Worm (Caenorhabditis elegans) whole organism, late embryonic: ENCODE measurements around the gene C15H11.10.

Experiments used
- C08G9.2 ChIP-seq: sonication (generic microtip); optimal IDR thresholded peaks from 2 replicates; lab custom pipeline; 2016; ENCODE audit warnings: mild to moderate bottlenecking, missing genetic modification characterization, moderate library complexity, missing compliant biosample characterization
- K02D7.2 ChIP-seq: sonication (generic microtip); optimal IDR thresholded peaks from 2 replicates; lab custom pipeline; 2017; ENCODE audit warnings: mild to moderate bottlenecking, missing genetic modification characterization, missing compliant biosample characterization
- K09A11.1 ChIP-seq: sonication (generic microtip); optimal IDR thresholded peaks from 2 replicates; lab custom pipeline; 2017; ENCODE audit warnings: antibody characterized with exemption, mild to moderate bottlenecking, missing genetic modification characterization, missing compliant biosample characterization; ENCODE audit not compliant: insufficient read depth
- Y22D7AL.16 ChIP-seq: sonication (generic microtip); optimal IDR thresholded peaks from 2 replicates; lab custom pipeline; 2016; ENCODE audit warnings: missing genetic modification characterization, missing compliant biosample characterization
- ahr-1 ChIP-seq: sonication (generic microtip); optimal IDR thresholded peaks from 2 replicates; lab custom pipeline; 2016; ENCODE audit warnings: missing genetic modification characterization, missing compliant biosample characterization
- ama-1 ChIP-seq: fragments of 150-350 bp; optimal IDR thresholded peaks from 2 replicates; lab custom pipeline; 2014
- ceh-19 ChIP-seq: fragments of 200-800 bp; sonication (Bioruptor generic); optimal IDR thresholded peaks from 2 replicates; lab custom pipeline; 2018; ENCODE audit warnings: mild to moderate bottlenecking, missing genetic modification characterization, missing compliant biosample characterization
- ceh-2 ChIP-seq: sonication (generic microtip); optimal IDR thresholded peaks from 2 replicates; lab custom pipeline; 2016; ENCODE audit warnings: missing genotype, missing genetic modification characterization, missing compliant biosample characterization
- ceh-22 ChIP-seq: sonication (generic microtip); optimal IDR thresholded peaks from 2 replicates; lab custom pipeline; 2017; ENCODE audit warnings: missing biosample characterization, missing genetic modification characterization
- ceh-24 ChIP-seq: sonication (generic microtip); optimal IDR thresholded peaks from 2 replicates; lab custom pipeline; 2016; ENCODE audit warnings: mild to moderate bottlenecking, missing genetic modification characterization, missing compliant biosample characterization
- ceh-34 ChIP-seq: sonication (generic microtip); optimal IDR thresholded peaks from 2 replicates; lab custom pipeline; 2016; ENCODE audit warnings: mild to moderate bottlenecking, missing genetic modification characterization, missing compliant biosample characterization
- ceh-45 ChIP-seq: fragments of 200-800 bp; sonication (Bioruptor generic); IDR thresholded peaks from 2 replicates; pipeline ENCODE4 v1.3.6; 2022; ENCODE audit warnings: missing genetic modification reagents, missing genetic modification characterization, missing compliant biosample characterization
- ceh-6 ChIP-seq: fragments of 200-800 bp; sonication (Bioruptor generic); optimal IDR thresholded peaks from 2 replicates; lab custom pipeline; 2018; ENCODE audit warnings: mild to moderate bottlenecking, missing genetic modification characterization, missing compliant biosample characterization
- che-1 ChIP-seq: sonication (generic microtip); optimal IDR thresholded peaks from 2 replicates; lab custom pipeline; 2016; ENCODE audit warnings: mild to moderate bottlenecking, missing genetic modification characterization, missing compliant biosample characterization
- dve-1 ChIP-seq: sonication (generic microtip); optimal IDR thresholded peaks from 2 replicates; lab custom pipeline; 2017; ENCODE audit warnings: antibody characterized with exemption, mild to moderate bottlenecking, missing genetic modification characterization, missing compliant biosample characterization
- elt-2 ChIP-seq: sonication (generic microtip); optimal IDR thresholded peaks from 2 replicates; lab custom pipeline; 2016; ENCODE audit warnings: missing genetic modification reagents, missing genetic modification characterization, missing compliant biosample characterization
- elt-4 ChIP-seq: sonication (generic microtip); optimal IDR thresholded peaks from 2 replicates; lab custom pipeline; 2016; ENCODE audit warnings: missing genetic modification characterization, missing compliant biosample characterization
- ets-4 ChIP-seq: sonication (generic microtip); optimal IDR thresholded peaks from 2 replicates; lab custom pipeline; 2016; ENCODE audit warnings: missing genetic modification characterization, missing compliant biosample characterization
- eyg-1 ChIP-seq: sonication (generic microtip); optimal IDR thresholded peaks from 2 replicates; lab custom pipeline; 2016; ENCODE audit warnings: missing genotype, missing genetic modification characterization, missing compliant biosample characterization
- fax-1 ChIP-seq: sonication (generic microtip); optimal IDR thresholded peaks from 2 replicates; lab custom pipeline; 2016; ENCODE audit warnings: missing genotype, missing genetic modification characterization, missing compliant biosample characterization
- fkh-10 ChIP-seq: fragments of 150-350 bp; optimal IDR thresholded peaks from 2 replicates; lab custom pipeline; 2014; ENCODE audit warnings: missing biosample characterization, missing genetic modification reagents, missing genetic modification characterization
- fkh-6 ChIP-seq: sonication (generic microtip); optimal IDR thresholded peaks from 2 replicates; lab custom pipeline; 2016; ENCODE audit warnings: missing genetic modification characterization, missing compliant biosample characterization
- gmeb-2 ChIP-seq: sonication (generic microtip); optimal IDR thresholded peaks from 2 replicates; lab custom pipeline; 2016; ENCODE audit warnings: missing genetic modification characterization, inconsistent platforms, missing compliant biosample characterization
- hlh-6 ChIP-seq: sonication (generic microtip); optimal IDR thresholded peaks from 2 replicates; lab custom pipeline; 2016; ENCODE audit warnings: missing genotype, missing genetic modification characterization, missing compliant biosample characterization
- hlh-8 ChIP-seq: sonication (generic microtip); optimal IDR thresholded peaks from 2 replicates; lab custom pipeline; 2016; ENCODE audit warnings: missing genotype, missing genetic modification characterization, missing compliant biosample characterization
- lim-6 ChIP-seq: sonication (generic microtip); optimal IDR thresholded peaks from 2 replicates; lab custom pipeline; 2016; ENCODE audit warnings: missing genetic modification characterization, missing compliant biosample characterization
- lin-11 ChIP-seq: fragments of 200-800 bp; sonication (Bioruptor generic); optimal IDR thresholded peaks from 2 replicates; lab custom pipeline; 2018; ENCODE audit warnings: mild to moderate bottlenecking, missing genetic modification characterization, missing compliant biosample characterization
- madf-2 ChIP-seq: sonication (generic microtip); optimal IDR thresholded peaks from 2 replicates; lab custom pipeline; 2017; ENCODE audit warnings: missing genetic modification characterization, missing compliant biosample characterization
- nfya-1 ChIP-seq: sonication (generic microtip); optimal IDR thresholded peaks from 2 replicates; lab custom pipeline; 2017; ENCODE audit warnings: missing genetic modification characterization, mild to moderate bottlenecking, missing compliant biosample characterization, antibody characterized with exemption, moderate library complexity
- nhr-232 ChIP-seq: sonication (generic microtip); optimal IDR thresholded peaks from 2 replicates; lab custom pipeline; 2016; ENCODE audit warnings: missing genetic modification characterization, missing compliant biosample characterization
- odd-2 ChIP-seq: sonication (generic microtip); optimal IDR thresholded peaks from 2 replicates; lab custom pipeline; 2017; ENCODE audit warnings: antibody characterized with exemption, mild to moderate bottlenecking, missing genetic modification characterization, missing compliant biosample characterization
- pag-3 ChIP-seq: sonication (generic microtip); optimal IDR thresholded peaks from 2 replicates; lab custom pipeline; 2016; ENCODE audit warnings: missing compliant biosample characterization, missing genetic modification characterization, borderline replicate concordance
- pat-9 ChIP-seq: fragments of 200-800 bp; sonication (Bioruptor generic); optimal IDR thresholded peaks from 2 replicates; lab custom pipeline; 2018; ENCODE audit warnings: mild to moderate bottlenecking, missing genetic modification characterization, moderate library complexity, missing compliant biosample characterization
- pha-4 ChIP-seq: fragments of 150-350 bp; optimal IDR thresholded peaks from 2 replicates; lab custom pipeline; 2018; ENCODE audit warnings: missing biosample characterization, missing genetic modification reagents, missing genetic modification characterization
- pqm-1 ChIP-seq: sonication (generic microtip); optimal IDR thresholded peaks from 2 replicates; lab custom pipeline; 2016; ENCODE audit warnings: missing genetic modification characterization, missing compliant biosample characterization
- ref-2 ChIP-seq: sonication (generic microtip); optimal IDR thresholded peaks from 2 replicates; lab custom pipeline; 2016; ENCODE audit warnings: missing genetic modification characterization, missing compliant biosample characterization
- sdc-2 ChIP-seq: sonication (generic microtip); optimal IDR thresholded peaks from 2 replicates; lab custom pipeline; 2016; ENCODE audit warnings: missing genotype, missing genetic modification characterization, missing compliant biosample characterization
- sox-4 ChIP-seq: sonication (generic microtip); optimal IDR thresholded peaks from 2 replicates; lab custom pipeline; 2017; ENCODE audit warnings: mild to moderate bottlenecking, missing genetic modification characterization, inconsistent platforms, missing compliant biosample characterization
- syd-9 ChIP-seq: sonication (generic microtip); optimal IDR thresholded peaks from 2 replicates; lab custom pipeline; 2016; ENCODE audit warnings: mild to moderate bottlenecking, missing genetic modification characterization, moderate library complexity, missing compliant biosample characterization
- tbx-7 ChIP-seq: sonication (generic microtip); optimal IDR thresholded peaks from 2 replicates; lab custom pipeline; 2016; ENCODE audit warnings: missing genotype, missing genetic modification characterization, missing compliant biosample characterization
- ttx-3 ChIP-seq: sonication (generic microtip); optimal IDR thresholded peaks from 2 replicates; lab custom pipeline; 2016; ENCODE audit warnings: missing genetic modification reagents, missing genetic modification characterization, missing compliant biosample characterization
- unc-42 ChIP-seq: sonication (generic microtip); optimal IDR thresholded peaks from 2 replicates; lab custom pipeline; 2016; ENCODE audit warnings: missing genotype, missing genetic modification characterization, missing compliant biosample characterization
- unc-86 ChIP-seq: sonication (generic microtip); optimal IDR thresholded peaks from 2 replicates; lab custom pipeline; 2016; ENCODE audit warnings: missing genetic modification characterization, missing compliant biosample characterization
- zip-5 ChIP-seq: sonication (generic microtip); optimal IDR thresholded peaks from 2 replicates; lab custom pipeline; 2016; ENCODE audit warnings: missing genetic modification characterization, missing compliant biosample characterization
- ztf-16 ChIP-seq: sonication (generic microtip); optimal IDR thresholded peaks from 2 replicates; lab custom pipeline; 2017; ENCODE audit warnings: missing genetic modification characterization, missing compliant biosample characterization

C15H11.10 gene

ce11 chrV:14419855-14420254, 27.9 kb downstream of the C15H11.10 start:
- TF ChIP-seq ceh-19 (no peak), K09A11.1 (tag; lab: Kevin White, UChicago) (no peak), odd-2 (tag; lab: Kevin White, UChicago) (no peak), sox-4 (tag; lab: Kevin White, UChicago) (no peak), pag-3 (tag; lab: Kevin White, UChicago) (no peak), unc-86 (tag; lab: Kevin White, UChicago) (no peak)

- TF ChIP-seq hlh-6 (no peak), ceh-2 (tag; lab: Kevin White, UChicago) (no peak), ahr-1 (no peak), ztf-16 (tag; lab: Kevin White, UChicago) (no peak), elt-2 (tag; lab: Kevin White, UChicago) (no peak)
These were observed 29.4 kb downstream of the C15H11.10 start, which contains the start of gene dhs-22 for ce11 chrV:14421325-14421724. TSS of gene dhs-22 (minus strand) at chrV:14421440.

- no peak for TF ChIP-seq eyg-1
- TF ChIP-seq ceh-24 (tag; lab: Kevin White, UChicago), result no peak
- TF ChIP-seq pha-4, result no peak
- no peak for TF ChIP-seq fkh-6 (tag; lab: Kevin White, UChicago)
- no peak for TF ChIP-seq ref-2
- no peak for TF ChIP-seq fkh-10 (GFP tag; lab: Kevin White, UChicago)
- TF ChIP-seq ets-4 (tag; lab: Kevin White, UChicago), result no peak
- TF ChIP-seq ceh-45 (GFP tag; lab: Robert Waterston, UW), result no peak
- TF ChIP-seq ttx-3 (tag; lab: Kevin White, UChicago), result no peak
- TF ChIP-seq K02D7.2 (tag; lab: Kevin White, UChicago), result no peak
- no peak for TF ChIP-seq sdc-2 (tag; lab: Kevin White, UChicago)
- no peak for TF ChIP-seq unc-42 (tag; lab: Kevin White, UChicago)
- TF ChIP-seq ceh-6 (GFP tag; lab: Kevin White, UChicago), result no peak
- TF ChIP-seq K09A11.1 (tag; lab: Kevin White, UChicago), result no peak
- no peak for TF ChIP-seq gmeb-2 (tag; lab: Kevin White, UChicago)
- TF ChIP-seq elt-4 (tag; lab: Kevin White, UChicago), result no peak
- TF ChIP-seq ceh-2 (tag; lab: Kevin White, UChicago), result no peak
These were observed 30.4 kb downstream of the C15H11.10 start, which contains the start of gene pas-1 for ce11 chrV:14422317-14422716. TSS of gene pas-1 (minus strand) at chrV:14422618.

- TF ChIP-seq ttx-3 (tag; lab: Kevin White, UChicago), result no peak
- peak; percentile 54 for TF ChIP-seq zip-5 (tag; lab: Kevin White, UChicago)
- TF ChIP-seq sdc-2 (tag; lab: Kevin White, UChicago), result no peak
- TF ChIP-seq sox-4 (tag; lab: Kevin White, UChicago), result no peak
- peak; percentile 66 for TF ChIP-seq C08G9.2
- no peak for TF ChIP-seq pag-3 (tag; lab: Kevin White, UChicago)
- no peak for TF ChIP-seq ahr-1
- peak; percentile 18 for TF ChIP-seq hlh-8
- TF ChIP-seq ceh-22 (tag; lab: Kevin White, UChicago), result no peak
- TF ChIP-seq nfya-1 (tag; lab: Kevin White, UChicago), result no peak
- peak; percentile 69 for TF ChIP-seq tbx-7 (tag; lab: Kevin White, UChicago)
- no peak for TF ChIP-seq madf-2 (tag; lab: Kevin White, UChicago)
- no peak for TF ChIP-seq Y22D7AL.16
- TF ChIP-seq pat-9 (tag; lab: Kevin White, UChicago), result no peak
- TF ChIP-seq ceh-34, result peak; percentile 49
- peak; percentile 24 for TF ChIP-seq ets-4 (tag; lab: Kevin White, UChicago)
- TF ChIP-seq fax-1 (tag; lab: Kevin White, UChicago), result peak; percentile 15
- no peak for TF ChIP-seq syd-9 (tag; lab: Kevin White, UChicago)
- TF ChIP-seq ref-2, result peak; percentile 50
- no peak for TF ChIP-seq gmeb-2 (tag; lab: Kevin White, UChicago)
- no peak for TF ChIP-seq nhr-232 (tag; lab: Kevin White, UChicago)
- TF ChIP-seq unc-42 (tag; lab: Kevin White, UChicago), result peak; percentile 49
- no peak for TF ChIP-seq lim-6 (tag; lab: Kevin White, UChicago)
- TF ChIP-seq lin-11, result no peak
- TF ChIP-seq pqm-1 (tag; lab: Kevin White, UChicago), result peak; percentile 21
- no peak for TF ChIP-seq unc-86 (tag; lab: Kevin White, UChicago)
- no peak for TF ChIP-seq ama-1 (lab: Kevin White, UChicago)
- no peak for TF ChIP-seq che-1 (tag; lab: Kevin White, UChicago)
- no peak for TF ChIP-seq dve-1
- no peak for TF ChIP-seq fkh-10 (GFP tag; lab: Kevin White, UChicago)
- no peak for TF ChIP-seq odd-2 (tag; lab: Kevin White, UChicago)
These were observed 31.3 kb downstream of the C15H11.10 start, which contains the start of gene rpoa-12 for ce11 chrV:14423268-14423667. TSS of gene rpoa-12 (minus strand) at chrV:14423304.
